Fruit fly (Drosophila melanogaster) whole organism, embryonic: ENCODE measurements around the gene CG15876.
A peak's percentile ranks its signal among the peaks of the same experiment; 100 is the strongest.

Experiments used
- Abd-B ChIP-seq: fragments of 200-800 bp; sonication (Bioruptor generic); optimal IDR thresholded peaks from 2 replicates; lab custom pipeline; 2018; ENCODE audit warnings: missing biosample characterization, mild to moderate bottlenecking, missing genetic modification characterization, moderate library complexity
- CG10147 ChIP-seq: fragments of 200-800 bp; sonication (Bioruptor generic); optimal IDR thresholded peaks from 2 replicates; lab custom pipeline; 2019; ENCODE audit warnings: missing biosample characterization, mild to moderate bottlenecking, missing genetic modification characterization, moderate library complexity
- CG10979 ChIP-seq: fragments of 200-800 bp; sonication (Bioruptor generic); optimal IDR thresholded peaks from 2 replicates; lab custom pipeline; 2018; ENCODE audit warnings: missing biosample characterization, mild to moderate bottlenecking, missing genetic modification characterization, moderate library complexity
- CG11085 ChIP-seq: fragments of 200-800 bp; sonication (Bioruptor generic); IDR thresholded peaks from 2 replicates; pipeline ENCODE4 v1.3.6; 2022; ENCODE audit warnings: missing biosample characterization, missing genetic modification characterization
- CG11504 ChIP-seq: fragments of 200-800 bp; sonication (Bioruptor generic); optimal IDR thresholded peaks from 3 replicates; lab custom pipeline; 2019; ENCODE audit warnings: missing biosample characterization, mild to moderate bottlenecking, missing genetic modification characterization, moderate library complexity
- CG11560 ChIP-seq: fragments of 200-800 bp; sonication (Bioruptor generic); IDR thresholded peaks from 3 replicates; pipeline ENCODE4 v1.3.6; 2022; ENCODE audit warnings: missing biosample characterization, missing genetic modification characterization
- CG12299 ChIP-seq: fragments of 200-800 bp; sonication (Bioruptor generic); optimal IDR thresholded peaks from 2 replicates; lab custom pipeline; 2018; ENCODE audit warnings: missing biosample characterization, mild to moderate bottlenecking, missing genetic modification characterization
- CG12391 ChIP-seq: fragments of 200-800 bp; sonication (Bioruptor generic); optimal IDR thresholded peaks from 3 replicates; lab custom pipeline; 2018; ENCODE audit warnings: missing biosample characterization, mild to moderate bottlenecking, missing genetic modification characterization, moderate library complexity
- CG13123 ChIP-seq: fragments of 200-800 bp; sonication (Bioruptor generic); optimal IDR thresholded peaks from 2 replicates; lab custom pipeline; 2016; ENCODE audit warnings: missing biosample characterization, missing genetic modification characterization
- CG15479 ChIP-seq: fragments of 200-800 bp; sonication (Bioruptor generic); optimal IDR thresholded peaks from 3 replicates; lab custom pipeline; 2019; ENCODE audit warnings: missing biosample characterization, mild to moderate bottlenecking, missing genetic modification characterization, moderate library complexity
- CG15601 ChIP-seq: fragments of 200-800 bp; sonication (Bioruptor generic); optimal IDR thresholded peaks from 3 replicates; lab custom pipeline; 2019; ENCODE audit warnings: missing biosample characterization, mild to moderate bottlenecking, missing genetic modification characterization, moderate library complexity
- CG1603 ChIP-seq: fragments of 200-800 bp; sonication (Bioruptor generic); optimal IDR thresholded peaks from 2 replicates; lab custom pipeline; 2019; ENCODE audit warnings: missing biosample characterization, mild to moderate bottlenecking, missing genetic modification characterization, moderate library complexity
- CG17385 ChIP-seq: fragments of 200-800 bp; sonication (Bioruptor generic); optimal IDR thresholded peaks from 3 replicates; lab custom pipeline; 2018; ENCODE audit warnings: missing biosample characterization, mild to moderate bottlenecking, missing genetic modification characterization
- CG18599 ChIP-seq: fragments of 200-800 bp; sonication (Bioruptor generic); optimal IDR thresholded peaks from 3 replicates; lab custom pipeline; 2017; ENCODE audit warnings: missing biosample characterization, missing genetic modification characterization, mild to moderate bottlenecking, moderate library complexity, missing genetic modification reagents
- CG30020 ChIP-seq: fragments of 200-800 bp; optimal IDR thresholded peaks from 2 replicates; lab custom pipeline; 2019; ENCODE audit warnings: missing biosample characterization, mild to moderate bottlenecking, missing genetic modification characterization, moderate library complexity
- CG31441 ChIP-seq: fragments of 200-800 bp; sonication (Bioruptor generic); IDR thresholded peaks from 2 replicates; pipeline ENCODE4 v1.3.6; 2022; ENCODE audit warnings: missing biosample characterization, missing genetic modification characterization
- CG3163 ChIP-seq: fragments of 200-800 bp; sonication (Bioruptor generic); optimal IDR thresholded peaks from 3 replicates; lab custom pipeline; 2016; ENCODE audit warnings: missing biosample characterization, missing genetic modification characterization
- CG32532 ChIP-seq: fragments of 200-800 bp; sonication (Bioruptor generic); IDR thresholded peaks from 2 replicates; pipeline ENCODE4 v1.3.6; 2022; ENCODE audit warnings: missing biosample characterization, missing genetic modification characterization
- CG4424 ChIP-seq: fragments of 200-800 bp; sonication (Bioruptor generic); optimal IDR thresholded peaks from 3 replicates; lab custom pipeline; 2016; ENCODE audit warnings: missing biosample characterization, missing genetic modification characterization
- CG7839 ChIP-seq: fragments of 200-800 bp; sonication (Bioruptor generic); optimal IDR thresholded peaks from 3 replicates; lab custom pipeline; 2018; ENCODE audit warnings: missing biosample characterization, mild to moderate bottlenecking, missing genetic modification characterization, moderate library complexity
- CG8388 ChIP-seq: fragments of 200-800 bp; sonication (Bioruptor generic); optimal IDR thresholded peaks from 2 replicates; lab custom pipeline; 2019; ENCODE audit warnings: missing biosample characterization, mild to moderate bottlenecking, missing genetic modification characterization, moderate library complexity
- CG8478 ChIP-seq: fragments of >200 bp; optimal IDR thresholded peaks from 2 replicates; lab custom pipeline; 2018
- CG9437 ChIP-seq: fragments of 200-800 bp; sonication (Bioruptor generic); optimal IDR thresholded peaks from 2 replicates; lab custom pipeline; 2018; ENCODE audit warnings: missing biosample characterization, mild to moderate bottlenecking, missing genetic modification characterization
- Dbx ChIP-seq: fragments of 200-800 bp; sonication (Bioruptor generic); IDR thresholded peaks from 3 replicates; pipeline ENCODE4 v1.3.6; 2022; ENCODE audit warnings: missing biosample characterization, missing genetic modification characterization
- Drgx ChIP-seq: fragments of 200-800 bp; sonication (Bioruptor generic); IDR thresholded peaks from 2 replicates; pipeline ENCODE4 v1.3.6; 2022; ENCODE audit warnings: missing biosample characterization, missing genetic modification characterization
- HLH4C ChIP-seq: fragments of 200-800 bp; sonication (Bioruptor generic); IDR thresholded peaks from 3 replicates; pipeline ENCODE4 v1.3.6; 2022; ENCODE audit warnings: missing biosample characterization, missing genetic modification characterization; ENCODE audit not compliant: partially characterized antibody
- Hr51 ChIP-seq, 2 experiments: fragments of 200-800 bp; sonication (Bioruptor generic); optimal IDR thresholded peaks; 2 replicates in 1 of 2; 3 replicates in 1 of 2; lab custom pipeline; 2016 to 2018; ENCODE audit warnings: missing biosample characterization in 2 of 2, missing genetic modification characterization in 2 of 2, mild to moderate bottlenecking in 1 of 2, moderate library complexity in 1 of 2
- NFAT ChIP-seq: fragments of 200-800 bp; sonication (Bioruptor generic); IDR thresholded peaks from 2 replicates; pipeline ENCODE4 v1.3.6; 2022; ENCODE audit warnings: missing biosample characterization, missing genetic modification characterization
- Oli ChIP-seq: fragments of 200-800 bp; sonication (Bioruptor generic); optimal IDR thresholded peaks from 2 replicates; lab custom pipeline; 2018; ENCODE audit warnings: missing biosample characterization, mild to moderate bottlenecking, missing genetic modification characterization, moderate library complexity
- Scr ChIP-seq: fragments of 200-800 bp; sonication (Bioruptor generic); IDR thresholded peaks from 2 replicates; pipeline ENCODE4 v1.3.6; 2022; ENCODE audit warnings: missing biosample characterization, missing genetic modification characterization; ENCODE audit not compliant: partially characterized antibody
- aop ChIP-seq: fragments of 200-800 bp; sonication (Bioruptor generic); IDR thresholded peaks from 2 replicates; pipeline ENCODE4 v1.3.6; 2022; ENCODE audit warnings: missing biosample characterization, missing genetic modification characterization
- bab2 ChIP-seq: fragments of 200-800 bp; sonication (Bioruptor generic); optimal IDR thresholded peaks from 2 replicates; lab custom pipeline; 2016; ENCODE audit warnings: missing biosample characterization, missing genetic modification characterization
- bcd ChIP-seq: fragments of 200-800 bp; sonication (Bioruptor generic); optimal IDR thresholded peaks from 2 replicates; lab custom pipeline; 2017; ENCODE audit warnings: missing biosample characterization, mild to moderate bottlenecking, missing genetic modification characterization
- bigmax ChIP-seq: fragments of 200-800 bp; sonication (Bioruptor generic); optimal IDR thresholded peaks from 2 replicates; lab custom pipeline; 2018; ENCODE audit warnings: missing biosample characterization, mild to moderate bottlenecking, missing genetic modification characterization
- cwo ChIP-seq: fragments of 200-800 bp; sonication (Bioruptor generic); optimal IDR thresholded peaks from 3 replicates; lab custom pipeline; 2017; ENCODE audit warnings: missing biosample characterization, missing genetic modification characterization, mild to moderate bottlenecking, moderate library complexity, missing genetic modification reagents
- dmrt11E ChIP-seq: fragments of 200-800 bp; sonication (Bioruptor generic); optimal IDR thresholded peaks from 3 replicates; lab custom pipeline; 2018; ENCODE audit warnings: missing biosample characterization, mild to moderate bottlenecking, missing genetic modification characterization, moderate library complexity
- ewg ChIP-seq: fragments of 200-800 bp; sonication (Bioruptor generic); optimal IDR thresholded peaks from 3 replicates; lab custom pipeline; 2017; ENCODE audit warnings: mild to moderate bottlenecking, missing biosample characterization, missing genetic modification reagents, missing genetic modification characterization
- exex ChIP-seq: fragments of 200-800 bp; sonication (Bioruptor generic); optimal IDR thresholded peaks from 4 replicates; lab custom pipeline; 2018; ENCODE audit warnings: missing biosample characterization, mild to moderate bottlenecking, missing genetic modification characterization, moderate library complexity
- fd96Cb ChIP-seq: fragments of 200-800 bp; sonication (Bioruptor generic); optimal IDR thresholded peaks from 2 replicates; lab custom pipeline; 2018; ENCODE audit warnings: missing biosample characterization, mild to moderate bottlenecking, missing genetic modification characterization, moderate library complexity
- gem ChIP-seq: fragments of 200-800 bp; sonication (Bioruptor generic); optimal IDR thresholded peaks from 2 replicates; lab custom pipeline; 2019; ENCODE audit warnings: missing biosample characterization, mild to moderate bottlenecking, missing genetic modification characterization, moderate library complexity
- gfzf ChIP-seq: fragments of 200-800 bp; sonication (Bioruptor generic); optimal IDR thresholded peaks from 2 replicates; lab custom pipeline; 2016; ENCODE audit warnings: missing biosample characterization, mild to moderate bottlenecking, missing genetic modification characterization, moderate library complexity
- gsb-n ChIP-seq: fragments of 200-800 bp; sonication (Bioruptor generic); optimal IDR thresholded peaks from 3 replicates; lab custom pipeline; 2018; ENCODE audit warnings: missing biosample characterization, mild to moderate bottlenecking, missing genetic modification characterization
- lab ChIP-seq: fragments of 200-800 bp; sonication (Bioruptor generic); optimal IDR thresholded peaks from 3 replicates; lab custom pipeline; 2017; ENCODE audit warnings: missing biosample characterization, missing genetic modification characterization, mild to moderate bottlenecking, moderate library complexity, missing genetic modification reagents
- mam ChIP-seq: fragments of 200-800 bp; sonication (Bioruptor generic); optimal IDR thresholded peaks from 3 replicates; lab custom pipeline; 2016; ENCODE audit warnings: missing biosample characterization, missing genetic modification characterization
- nmo ChIP-seq: fragments of 200-800 bp; sonication (Bioruptor generic); optimal IDR thresholded peaks from 2 replicates; lab custom pipeline; 2018; ENCODE audit warnings: missing biosample characterization, mild to moderate bottlenecking, missing genetic modification characterization, moderate library complexity
- phol ChIP-seq: fragments of 200-800 bp; sonication (Bioruptor generic); optimal IDR thresholded peaks from 3 replicates; lab custom pipeline; 2018; ENCODE audit warnings: missing biosample characterization, mild to moderate bottlenecking, missing genetic modification characterization, moderate library complexity
- row ChIP-seq: fragments of 200-800 bp; sonication (Bioruptor generic); IDR thresholded peaks from 3 replicates; pipeline ENCODE4 v1.3.6; 2022; ENCODE audit warnings: missing biosample characterization, missing genetic modification characterization
- sc ChIP-seq, 3 experiments: fragments of >200 bp in 2 of 3; fragments of 200-800 bp in 1 of 3; sonication (Bioruptor generic) in 1 of 3; optimal IDR thresholded peaks; 2 replicates in 2 of 3; 3 replicates in 1 of 3; lab custom pipeline; 2017; ENCODE audit warnings: mild to moderate bottlenecking in 1 of 3, missing biosample characterization in 1 of 3, missing genetic modification characterization in 1 of 3, missing genetic modification reagents in 1 of 3
- sug ChIP-seq: fragments of 200-800 bp; optimal IDR thresholded peaks from 2 replicates; lab custom pipeline; 2019; ENCODE audit warnings: missing biosample characterization, mild to moderate bottlenecking, missing genetic modification characterization, moderate library complexity
- tgo ChIP-seq: fragments of 200-800 bp; sonication (Bioruptor generic); IDR thresholded peaks from 3 replicates; pipeline ENCODE4 v1.3.6; 2022; ENCODE audit warnings: missing biosample characterization, missing genetic modification characterization

Gene CG15876

DNA sequence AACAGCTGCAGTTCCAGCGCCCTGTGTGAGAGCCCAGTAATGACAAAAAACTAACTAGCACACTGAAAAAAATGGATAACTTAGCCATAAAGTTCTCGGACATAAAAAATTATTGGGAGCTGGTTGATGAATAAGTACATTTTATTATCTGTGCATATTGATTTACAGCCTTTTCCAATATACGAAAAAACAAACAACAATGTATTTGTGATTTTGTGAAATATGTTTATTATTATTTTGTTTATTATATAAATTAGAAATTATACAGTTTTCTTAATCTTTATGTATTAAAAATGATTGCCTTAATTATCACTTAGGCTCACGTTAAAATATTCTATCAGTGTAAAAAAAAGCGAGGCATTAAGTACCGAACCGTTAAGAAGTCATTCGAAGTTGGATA, 2.9 kb downstream of the CG15876 start (continued):
- no peak for TF ChIP-seq Scr (GFP tag; lab: Robert Waterston, UW)
- no peak for TF ChIP-seq sug (tag; lab: Kevin White, UChicago)
- TF ChIP-seq CG10979 (tag; lab: Kevin White, UChicago): peak; percentile 77
- TF ChIP-seq CG15479 (GFP tag; lab: Kevin White, UChicago): no peak
- peak; percentile 56 for TF ChIP-seq nmo (GFP tag; lab: Kevin White, UChicago)
- no peak for TF ChIP-seq CG13123 (GFP tag; lab: Kevin White, UChicago)
- peak; percentile 50 for TF ChIP-seq Oli (tag; lab: Kevin White, UChicago)
- TF ChIP-seq CG12391 (tag; lab: Kevin White, UChicago): peak; percentile 32
- TF ChIP-seq HLH4C (GFP tag; lab: Robert Waterston, UW): no peak
- no peak for TF ChIP-seq tgo
- peak; percentile 8 for TF ChIP-seq lab (GFP tag; lab: Kevin White, UChicago)
- TF ChIP-seq row: peak; percentile 34
- TF ChIP-seq CG7839 (tag; lab: Kevin White, UChicago): peak; percentile 24
- peak; percentile 64 for TF ChIP-seq CG11504
- TF ChIP-seq gem (tag; lab: Kevin White, UChicago): peak; percentile 70
- TF ChIP-seq CG8388: peak; percentile 36
- no peak for TF ChIP-seq CG8478 (lab: Kevin White, UChicago)
- peak; percentile 8 for TF ChIP-seq CG18599
- peak; percentile 49 for TF ChIP-seq CG4424 (GFP tag; lab: Kevin White, UChicago)
- TF ChIP-seq Drgx (GFP tag; lab: Robert Waterston, UW): peak; percentile 38
- no peak for TF ChIP-seq bab2 (GFP tag; lab: Kevin White, UChicago)
- no peak for TF ChIP-seq CG12299 (tag; lab: Kevin White, UChicago)
- TF ChIP-seq CG9437 (GFP tag; lab: Kevin White, UChicago): peak; percentile 1
- TF ChIP-seq Abd-B (GFP tag; lab: Kevin White, UChicago): peak; percentile 43
- peak; percentile 12 for TF ChIP-seq gsb-n
- TF ChIP-seq dmrt11E (tag; lab: Kevin White, UChicago): peak; percentile 15
- peak; percentile 26 for TF ChIP-seq bcd (GFP tag; lab: Kevin White, UChicago)
- TF ChIP-seq ewg (GFP tag; lab: Kevin White, UChicago): peak; percentile 23
- no peak for TF ChIP-seq CG3163
- no peak for TF ChIP-seq gfzf (GFP tag; lab: Kevin White, UChicago)
- no peak for TF ChIP-seq Dbx (GFP tag; lab: Robert Waterston, UW)
- TF ChIP-seq sc (optimal IDR thresholded peaks at IDR 0.05; lab: Kevin White, UChicago): no peak
- peak; percentile 12 for TF ChIP-seq sc (GFP tag; optimal IDR thresholded peaks at IDR 0.05; lab: Kevin White, UChicago)
- TF ChIP-seq CG15601 (tag; lab: Kevin White, UChicago): peak; percentile 45
- TF ChIP-seq Hr51 (GFP tag; optimal IDR thresholded peaks at IDR 0.05; lab: Kevin White, UChicago): peak in 1 of 2 experiments; percentile 48

DNA sequence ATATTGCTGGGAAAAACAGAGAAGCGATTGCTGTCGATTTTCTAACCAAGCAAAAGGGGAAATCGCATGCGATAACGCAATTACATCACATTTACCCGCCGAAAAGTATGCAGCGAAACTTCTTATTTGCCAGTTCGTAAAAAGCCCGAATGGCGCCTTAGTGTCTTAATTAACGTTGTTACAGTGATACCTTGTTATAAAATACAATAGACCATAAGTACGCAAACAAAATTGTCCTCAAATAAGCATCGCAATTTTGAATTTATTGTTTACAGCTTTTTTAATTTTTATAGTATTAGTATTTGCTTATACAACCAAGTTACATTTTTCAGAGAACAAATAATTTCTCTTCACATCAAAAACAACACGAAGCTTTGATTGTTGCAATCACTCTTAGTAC, 3.9 kb downstream of the CG15876 start:
- TF ChIP-seq CG11085 (0 out of 2 replicates have a peak, but pooled peaks have one; percentile 16), fd96Cb (no peak), CG11560 (tag; lab: Robert Waterston, UW) (no peak), NFAT (GFP tag; lab: Robert Waterston, UW) (peak; percentile 57; the same call in 1 of the 2 replicates), CG32532 (GFP tag; lab: Robert Waterston, UW) (peak; percentile 80), mam (GFP tag; lab: Kevin White, UChicago) (no peak), phol (tag; lab: Kevin White, UChicago) (peak; percentile 23), aop (GFP tag; lab: Robert Waterston, UW) (no peak), CG31441 (GFP tag; lab: Robert Waterston, UW) (peak; percentile 17; the same call in 1 of the 2 replicates), CG10147 (GFP tag; lab: Kevin White, UChicago) (no peak), CG30020 (tag; lab: Kevin White, UChicago) (no peak), exex (no peak), bigmax (no peak), CG1603 (tag; lab: Kevin White, UChicago) (peak; percentile 37), CG17385 (GFP tag; lab: Kevin White, UChicago) (no peak), cwo (GFP tag; lab: Kevin White, UChicago) (no peak)
